Worm (Caenorhabditis elegans) whole organism, L4 larva: ENCODE measurements around the gene C06E7.4.

Experiments
- F26F4.8 ChIP-seq: fragments of 200-800 bp; sonication (Bioruptor generic); conservative IDR thresholded peaks from 2 replicates; pipeline ENCODE4 v1.3.6; 2022; ENCODE audit warnings: missing genetic modification characterization, missing compliant biosample characterization
- Y105C5A.15 ChIP-seq: fragments of 200-800 bp; sonication (Bioruptor generic); IDR thresholded peaks from 2 replicates; pipeline ENCODE4 v1.3.6; 2022; ENCODE audit warnings: missing genetic modification characterization, missing compliant biosample characterization
- Y5F2A.4 ChIP-seq: fragments of 200-800 bp; sonication (Bioruptor generic); optimal IDR thresholded peaks from 2 replicates; lab custom pipeline; 2018; ENCODE audit warnings: mild to moderate bottlenecking, missing genetic modification characterization, missing compliant biosample characterization
- Y75B8A.6 ChIP-seq: fragments of 200-800 bp; sonication (Bioruptor generic); IDR thresholded peaks from 2 replicates; pipeline ENCODE4 v1.3.6; 2022; ENCODE audit warnings: missing genetic modification reagents, missing genetic modification characterization, missing compliant biosample characterization
- aha-1 ChIP-seq: fragments of 150-350 bp; peaks from one replicate; lab custom pipeline; 2014; ENCODE audit warnings: missing biosample characterization, missing genetic modification characterization
- arid-1 ChIP-seq: fragments of 200-800 bp; sonication (Bioruptor generic); conservative IDR thresholded peaks from 2 replicates; pipeline ENCODE4 v1.3.6; 2022; ENCODE audit warnings: missing genetic modification reagents, missing genetic modification characterization, missing compliant biosample characterization
- ceh-32 ChIP-seq: sonication (generic microtip); optimal IDR thresholded peaks from 2 replicates; lab custom pipeline; 2016; ENCODE audit warnings: mild to moderate bottlenecking, missing genetic modification characterization, missing compliant biosample characterization; ENCODE audit not compliant: poor library complexity
- ceh-62 ChIP-seq: sonication (generic microtip); optimal IDR thresholded peaks from 2 replicates; lab custom pipeline; 2017; ENCODE audit warnings: missing biosample characterization, missing genetic modification characterization
- ceh-82 ChIP-seq: sonication (generic microtip); optimal IDR thresholded peaks from 2 replicates; lab custom pipeline; 2017; ENCODE audit warnings: missing biosample characterization, missing genetic modification characterization
- daf-12 ChIP-seq: fragments of 150-350 bp; optimal IDR thresholded peaks from 2 replicates; lab custom pipeline; 2014; ENCODE audit warnings: missing biosample characterization, missing genetic modification reagents, missing genetic modification characterization
- dmd-8 ChIP-seq: fragments of 200-800 bp; sonication (Bioruptor generic); IDR thresholded peaks from 2 replicates; pipeline ENCODE4 v1.3.6; 2022; ENCODE audit warnings: missing genetic modification characterization, missing compliant biosample characterization
- dpl-1 ChIP-seq: fragments of 150-350 bp; optimal IDR thresholded peaks from 2 replicates; lab custom pipeline; 2014; ENCODE audit warnings: missing biosample characterization, missing genetic modification reagents, missing genetic modification characterization
- dve-1 ChIP-seq: sonication (generic microtip); optimal IDR thresholded peaks from 2 replicates; lab custom pipeline; 2017; ENCODE audit warnings: antibody characterized with exemption, mild to moderate bottlenecking, missing genetic modification characterization, missing compliant biosample characterization; ENCODE audit not compliant: insufficient read depth
- fkh-10 ChIP-seq: fragments of 150-350 bp; optimal IDR thresholded peaks from 2 replicates; lab custom pipeline; 2014; ENCODE audit warnings: missing biosample characterization, missing genetic modification reagents, missing genetic modification characterization
- fos-1 ChIP-seq: fragments of 150-350 bp; optimal IDR thresholded peaks from 2 replicates; lab custom pipeline; 2014; ENCODE audit warnings: missing biosample characterization, missing genetic modification characterization
- hlh-30 ChIP-seq: sonication (generic microtip); optimal IDR thresholded peaks from 2 replicates; lab custom pipeline; 2017; ENCODE audit warnings: antibody characterized with exemption, mild to moderate bottlenecking, missing genetic modification characterization, missing compliant biosample characterization; ENCODE audit not compliant: insufficient read depth
- lim-7 ChIP-seq: fragments of 200-800 bp; sonication (Bioruptor generic); IDR thresholded peaks from 2 replicates; pipeline ENCODE4 v1.3.6; 2022; ENCODE audit warnings: missing genetic modification characterization, missing compliant biosample characterization
- lin-29 ChIP-seq: fragments of 200-800 bp; sonication (Bioruptor generic); IDR thresholded peaks from 2 replicates; pipeline ENCODE4 v1.3.6; 2022; ENCODE audit warnings: missing genetic modification reagents, missing genetic modification characterization, missing compliant biosample characterization
- lsy-2 ChIP-seq, 2 experiments: fragments of 150-350 bp in 1 of 2; sonication (generic microtip) in 1 of 2; optimal IDR thresholded peaks; 2 replicates each; lab custom pipeline; 2014 to 2017; ENCODE audit warnings: missing biosample characterization in 2 of 2, missing genetic modification characterization in 2 of 2
- mxl-3 ChIP-seq: fragments of 200-800 bp; sonication (Bioruptor generic); optimal IDR thresholded peaks from 2 replicates; lab custom pipeline; 2018; ENCODE audit warnings: mild to moderate bottlenecking, missing genetic modification characterization, missing compliant biosample characterization
- nhr-237 ChIP-seq: sonication (generic microtip); optimal IDR thresholded peaks from 2 replicates; lab custom pipeline; 2017; ENCODE audit warnings: missing biosample characterization, missing genetic modification characterization
- nhr-25 ChIP-seq: sonication (generic microtip); optimal IDR thresholded peaks from 2 replicates; lab custom pipeline; 2017; ENCODE audit warnings: missing genetic modification characterization, mild to moderate bottlenecking, missing compliant biosample characterization, antibody characterized with exemption, moderate library complexity, borderline replicate concordance; ENCODE audit not compliant: insufficient read depth
- nhr-76 ChIP-seq: fragments of 150-350 bp; optimal IDR thresholded peaks from 2 replicates; lab custom pipeline; 2014; ENCODE audit warnings: missing biosample characterization, missing genetic modification characterization
- nhr-77 ChIP-seq: fragments of 150-350 bp; optimal IDR thresholded peaks from 2 replicates; lab custom pipeline; 2014; ENCODE audit warnings: missing biosample characterization, missing genetic modification characterization
- pqm-1 ChIP-seq: sonication (generic microtip); optimal IDR thresholded peaks from 2 replicates; lab custom pipeline; 2017; ENCODE audit warnings: missing biosample characterization, missing genetic modification characterization
- saeg-2 ChIP-seq: fragments of 200-800 bp; sonication (Bioruptor generic); IDR thresholded peaks from 2 replicates; pipeline ENCODE4 v1.3.6; 2022; ENCODE audit warnings: missing genetic modification reagents, missing genetic modification characterization, missing compliant biosample characterization
- sdz-12 ChIP-seq: fragments of 200-800 bp; sonication (Bioruptor generic); optimal IDR thresholded peaks from 2 replicates; lab custom pipeline; 2018; ENCODE audit warnings: mild to moderate bottlenecking, missing genetic modification characterization, missing compliant biosample characterization
- skn-1 ChIP-seq: fragments of 150-350 bp; optimal IDR thresholded peaks from 2 replicates; lab custom pipeline; 2014; ENCODE audit warnings: missing biosample characterization, missing genetic modification characterization
- snpc-1.2 ChIP-seq: fragments of 200-800 bp; sonication (Bioruptor generic); IDR thresholded peaks from 2 replicates; pipeline ENCODE4 v1.3.6; 2022; ENCODE audit warnings: missing genetic modification reagents, missing genetic modification characterization, missing compliant biosample characterization
- unc-130 ChIP-seq: sonication (generic microtip); optimal IDR thresholded peaks from 2 replicates; lab custom pipeline; 2016; ENCODE audit warnings: missing genetic modification reagents, missing genetic modification characterization, missing compliant biosample characterization
- unc-62 ChIP-seq, 3 experiments: fragments of 150-350 bp in 1 of 3; sonication (generic microtip); optimal IDR thresholded peaks in 2 of 3; peaks in 1 of 3; 1 replicate in 1 of 3; 2 replicates in 2 of 3; lab custom pipeline; 2014 to 2017; ENCODE audit warnings: missing biosample characterization in 3 of 3, missing genetic modification characterization in 3 of 3, missing genetic modification reagents in 3 of 3, missing genotype in 1 of 3
- vab-7 ChIP-seq: fragments of 200-800 bp; sonication (Bioruptor generic); IDR thresholded peaks from 2 replicates; pipeline ENCODE4 v1.3.6; 2022; ENCODE audit warnings: missing genetic modification reagents, missing genetic modification characterization, missing compliant biosample characterization
- zag-1 ChIP-seq: fragments of 150-350 bp; optimal IDR thresholded peaks from 2 replicates; lab custom pipeline; 2014; ENCODE audit warnings: missing biosample characterization, missing genetic modification characterization
- zfp-2 ChIP-seq: sonication (generic microtip); optimal IDR thresholded peaks from 2 replicates; lab custom pipeline; 2016; ENCODE audit warnings: mild to moderate bottlenecking, missing genetic modification characterization, missing compliant biosample characterization

C06E7.4 gene

DNA sequence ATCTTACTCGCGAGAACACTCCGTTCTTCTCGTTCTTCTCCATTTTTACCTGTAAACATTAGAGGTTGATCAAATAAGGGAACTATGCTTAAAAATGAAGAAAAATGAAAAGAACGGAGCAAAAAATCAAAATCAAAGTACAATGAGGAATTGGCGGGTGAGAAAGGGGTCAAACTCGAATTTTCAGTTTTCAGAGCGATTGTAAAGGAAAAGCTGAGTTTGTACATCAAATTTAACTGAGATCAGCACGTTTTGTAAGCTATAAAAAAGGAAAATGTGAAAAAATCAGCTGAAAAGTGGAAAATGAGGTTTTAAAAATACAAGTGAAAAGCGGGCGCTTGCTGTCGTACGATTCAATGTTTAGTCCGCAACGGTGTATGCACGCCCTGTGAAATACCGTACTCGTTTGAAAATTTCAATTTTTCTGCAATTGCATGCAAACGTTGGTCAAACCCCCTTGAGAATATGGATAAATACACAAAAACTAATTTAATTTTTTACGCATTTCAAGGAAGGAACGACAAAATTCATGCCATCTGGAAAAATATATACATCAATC is 45.6 kb downstream of the C06E7.4 start, which contains the start of gene oops-1:
oops-1 (minus strand) TSS at position 51 of the 559 bp plus-strand sequence.
- TF ChIP-seq nhr-77 (tag; lab: Kevin White, UChicago) = no peak
- TF ChIP-seq vab-7 = no peak
- no peak for TF ChIP-seq fos-1 (tag; lab: Kevin White, UChicago)
- no peak for TF ChIP-seq sdz-12 (GFP tag; lab: Kevin White, UChicago)
- no peak for TF ChIP-seq lin-29 (GFP tag; lab: Robert Waterston, UW)
- TF ChIP-seq skn-1 (tag; lab: Kevin White, UChicago) = no peak
- TF ChIP-seq snpc-1.2 (GFP tag; lab: Robert Waterston, UW) = peak; percentile 89
- TF ChIP-seq daf-12 = no peak
- no peak for TF ChIP-seq dve-1 (tag; lab: Kevin White, UChicago)
- TF ChIP-seq, all 104 proteins: peak for 1

DNA sequence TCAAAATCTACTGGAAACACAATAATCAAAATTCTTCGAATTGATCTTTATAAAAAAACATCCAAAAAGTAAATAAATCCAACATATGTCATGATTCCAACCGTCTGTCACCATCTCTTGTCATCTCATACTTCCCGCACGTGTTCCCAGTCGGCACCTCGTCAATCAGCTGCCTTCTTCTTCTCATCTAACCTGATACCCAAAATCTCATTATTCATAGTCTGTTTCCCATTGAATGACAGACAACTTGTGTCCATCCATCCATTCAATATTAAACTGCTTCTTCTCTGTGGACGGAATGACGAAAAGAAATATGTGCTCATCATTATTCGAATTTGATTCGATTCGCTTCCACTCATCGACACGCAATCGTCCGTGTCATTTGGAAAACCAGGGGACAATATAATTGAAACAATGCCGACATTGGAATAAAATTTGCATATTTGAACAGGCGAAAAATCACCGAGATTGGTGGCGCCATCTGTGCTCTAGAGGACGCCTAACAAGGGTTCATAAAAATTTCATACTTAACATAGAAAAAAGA is 48.6 kb downstream of the C06E7.4 start:
- TF ChIP-seq nhr-77 (tag; lab: Kevin White, UChicago) (no peak), saeg-2 (GFP tag; lab: Robert Waterston, UW) (no peak), lim-7 (GFP tag; lab: Robert Waterston, UW) (no peak), unc-130 (GFP tag; lab: Kevin White, UChicago) (peak; percentile 3), unc-62 (GFP tag; optimal IDR thresholded peaks at IDR 0.05 in 1 of 2; lab: Kevin White, UChicago) (peak in 1 of 2 experiments; percentile 87), unc-62 (tag; optimal IDR thresholded peaks at IDR 0.05; lab: Kevin White, UChicago) (no peak), fkh-10 (GFP tag; lab: Kevin White, UChicago) (peak; percentile 49), pqm-1 (tag; lab: Kevin White, UChicago) (no peak), Y5F2A.4 (GFP tag; lab: Kevin White, UChicago) (no peak), mxl-3 (GFP tag; lab: Kevin White, UChicago) (no peak), ceh-62 (no peak), arid-1 (GFP tag; lab: Robert Waterston, UW) (no peak), ceh-82 (tag; lab: Kevin White, UChicago) (no peak), zfp-2 (no peak)

DNA sequence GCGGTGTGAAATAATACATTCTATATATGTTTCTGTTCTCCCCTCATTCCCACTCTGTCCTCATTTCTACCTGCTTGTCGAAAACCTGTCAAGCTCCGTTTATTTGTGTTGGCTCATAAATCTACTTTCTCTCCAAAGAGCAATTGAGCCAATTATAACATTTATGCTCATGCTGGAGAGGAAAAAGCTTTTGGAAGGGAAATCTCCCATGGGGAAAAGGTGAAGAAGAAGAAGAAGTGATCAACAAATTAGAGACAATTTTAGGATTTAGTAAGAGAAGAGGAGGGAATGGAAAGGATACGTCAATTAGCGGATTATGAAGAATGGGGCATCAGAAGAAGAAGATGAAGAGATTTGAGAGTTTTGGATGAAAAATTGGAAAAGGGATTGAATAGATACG is 50.0 kb downstream of the C06E7.4 start:
- TF ChIP-seq unc-62 (GFP tag; optimal IDR thresholded peaks at IDR 0.05 in 1 of 2; lab: Kevin White, UChicago) = peak in 1 of 2 experiments; percentile 87
- TF ChIP-seq unc-62 (tag; optimal IDR thresholded peaks at IDR 0.05; lab: Kevin White, UChicago) = no peak
- no peak for TF ChIP-seq dmd-8

DNA sequence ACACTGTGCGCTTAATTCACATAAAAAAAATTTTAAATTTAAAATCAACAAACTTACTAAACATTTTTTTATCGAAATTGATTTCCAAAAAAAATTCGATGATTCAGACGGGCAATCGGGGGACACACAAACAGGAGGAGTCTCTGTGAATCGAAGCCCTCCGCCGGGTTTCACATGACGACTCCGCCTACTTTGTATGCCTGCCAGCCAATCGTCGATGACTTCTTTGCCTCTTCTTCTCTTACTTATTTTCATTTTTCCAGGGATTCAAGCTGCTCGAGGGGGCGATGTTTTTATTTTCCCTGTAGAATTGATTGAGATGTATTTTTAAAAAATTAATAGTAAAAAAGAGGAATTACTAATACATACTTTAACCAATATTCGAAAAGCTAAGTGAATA is 52.9 kb downstream of the C06E7.4 start, which contains the start of gene lntl-1:
lntl-1 (minus strand) TSS at position 185 of the 400 bp plus-strand sequence.
- TF ChIP-seq lsy-2 (tag; optimal IDR thresholded peaks at IDR 0.05; lab: Kevin White, UChicago) (peak in 1 of 2 experiments; percentile 27), hlh-30 (tag; lab: Kevin White, UChicago) (peak; percentile 33), dmd-8 (no peak), dpl-1 (GFP tag; lab: Kevin White, UChicago) (no peak), ceh-32 (tag; lab: Kevin White, UChicago) (no peak), Y75B8A.6 (GFP tag; lab: Robert Waterston, UW) (no peak), Y105C5A.15 (GFP tag; lab: Robert Waterston, UW) (no peak), lin-29 (GFP tag; lab: Robert Waterston, UW) (no peak), nhr-76 (tag; lab: Kevin White, UChicago) (no peak), aha-1 (no peak), nhr-25 (tag; lab: Kevin White, UChicago) (no peak), F26F4.8 (GFP tag; lab: Robert Waterston, UW) (no peak), zag-1 (tag; lab: Kevin White, UChicago) (no peak), snpc-1.2 (GFP tag; lab: Robert Waterston, UW) (no peak), dve-1 (tag; lab: Kevin White, UChicago) (no peak), nhr-237 (tag; lab: Kevin White, UChicago) (no peak)
